Fruit fly (Drosophila melanogaster): Measurements from ENCODE around the gene mthl5.
A peak's percentile ranks its signal among the peaks of the same experiment; 100 is the strongest.

Gene mthl5

DNA sequence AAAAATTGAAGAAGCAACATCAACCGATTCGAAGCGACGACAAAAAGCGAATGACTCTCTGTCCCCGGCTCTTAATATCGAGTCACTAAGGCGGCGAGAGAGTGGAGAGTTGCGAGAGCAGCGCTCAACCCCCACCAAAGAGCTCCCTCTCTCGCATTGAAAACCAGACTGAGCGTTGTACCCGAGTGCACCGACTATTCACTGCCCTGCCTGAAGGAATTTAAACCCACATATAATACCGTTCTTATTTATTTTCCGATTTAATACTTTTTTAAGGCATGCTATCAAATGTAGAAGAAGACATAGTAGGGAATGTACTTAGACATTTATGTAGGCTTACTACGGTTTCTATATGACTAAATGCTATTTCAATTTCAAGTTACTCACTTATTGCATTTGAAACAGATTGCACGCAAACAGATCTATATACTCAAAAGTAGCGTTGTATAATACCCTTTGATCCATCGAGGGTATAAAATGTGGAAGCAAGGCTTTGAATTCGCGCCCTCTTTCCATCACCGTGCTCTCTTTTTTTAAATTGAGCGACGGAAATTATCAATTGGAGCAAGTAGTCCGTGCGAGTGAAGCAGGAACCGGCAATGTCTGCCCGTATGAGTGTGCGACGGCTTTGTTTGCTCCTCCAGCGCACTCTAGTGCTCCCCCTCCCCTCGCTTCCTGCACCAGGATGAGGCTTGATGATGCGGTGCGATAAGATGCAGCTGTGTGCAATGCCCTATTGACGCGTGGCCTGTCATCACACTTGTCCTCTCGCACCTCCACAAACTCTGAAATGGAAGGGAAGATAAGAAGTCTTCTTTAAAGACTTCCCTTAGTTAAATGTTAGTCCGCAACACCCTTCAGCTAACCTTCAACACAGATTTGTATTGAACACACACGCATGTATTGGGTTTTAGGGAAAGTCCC lies at the start of gene mthl5 (continued):
- peak; percentile 54 for TF ChIP-seq CG18476 (GFP tag; optimal IDR thresholded peaks at IDR 0.05)
- TF ChIP-seq sqz (GFP tag; optimal IDR thresholded peaks at IDR 0.05) = no peak
- TF ChIP-seq Ets97D (GFP tag; optimal IDR thresholded peaks at IDR 0.05) = peak; percentile 31
- no peak for TF ChIP-seq unc-4 (GFP tag; IDR thresholded peaks at IDR 0.05; ENCODE audit: partially characterized antibody)
- TF ChIP-seq ac (GFP tag; optimal IDR thresholded peaks at IDR 0.05) = peak; percentile 31
- no peak for TF ChIP-seq CG11085 (GFP tag; IDR thresholded peaks at IDR 0.05)
- peak; percentile 62; the same call in 1 of the 2 replicates for TF ChIP-seq dan (GFP tag; IDR thresholded peaks at IDR 0.05)
- peak; percentile 74 for TF ChIP-seq nom (GFP tag; optimal IDR thresholded peaks at IDR 0.05)
- TF ChIP-seq D19A (tag; optimal IDR thresholded peaks at IDR 0.05) = peak; percentile 100
- 0 out of 2 replicates have a peak, but pooled peaks have one; percentile 32 for TF ChIP-seq dimm (GFP tag; IDR thresholded peaks at IDR 0.05)
- TF ChIP-seq aop (GFP tag; IDR thresholded peaks at IDR 0.05) = 0 out of 2 replicates have a peak, but pooled peaks have one; percentile 12
- TF ChIP-seq CG1024 (GFP tag; IDR thresholded peaks at IDR 0.05) = peak; percentile 40; the same call in 1 of the 2 replicates
- TF ChIP-seq CG11247 (GFP tag; IDR thresholded peaks at IDR 0.05) = peak; percentile 48
- TF ChIP-seq gem (tag; optimal IDR thresholded peaks at IDR 0.05) = peak; percentile 90
- TF ChIP-seq Rfx (GFP tag; IDR thresholded peaks at IDR 0.05) = peak; percentile 68
- TF ChIP-seq kay (GFP tag; optimal IDR thresholded peaks at IDR 0.05) = peak; percentile 20
- no peak for TF ChIP-seq exex (tag; optimal IDR thresholded peaks at IDR 0.05)
- peak; percentile 70 for TF ChIP-seq salm (tag; optimal IDR thresholded peaks at IDR 0.05)
- TF ChIP-seq crol (GFP tag; IDR thresholded peaks at IDR 0.05) = peak; percentile 10; the same call in 1 of the 2 replicates
- TF ChIP-seq CG10543 (GFP tag; optimal IDR thresholded peaks at IDR 0.05) = no peak
- TF ChIP-seq mld (GFP tag; IDR thresholded peaks at IDR 0.05; ENCODE audit: partially characterized antibody) = no peak
- TF ChIP-seq pho (GFP tag; optimal IDR thresholded peaks at IDR 0.05) = peak; percentile 51
- TF ChIP-seq kah (GFP tag; optimal IDR thresholded peaks at IDR 0.05) = peak; percentile 55
- TF ChIP-seq Spps (tag; optimal IDR thresholded peaks at IDR 0.05) = peak; percentile 71
- TF ChIP-seq CG10366 (GFP tag; IDR thresholded peaks at IDR 0.05) = peak; percentile 77
- no peak for TF ChIP-seq sima (GFP tag; optimal IDR thresholded peaks at IDR 0.05)
- TF ChIP-seq HHEX (GFP tag; optimal IDR thresholded peaks at IDR 0.05) = peak; percentile 78
- TF ChIP-seq CG2120 (GFP tag; optimal IDR thresholded peaks at IDR 0.05) = peak; percentile 81
- TF ChIP-seq CG8359 (GFP tag; optimal IDR thresholded peaks at IDR 0.05; ENCODE audit: borderline replicate concordance) = peak; percentile 69
- TF ChIP-seq CG12659 (GFP tag; optimal IDR thresholded peaks at IDR 0.05) = peak; percentile 73
- TF ChIP-seq Hr39 (optimal IDR thresholded peaks at IDR 0.05) = no peak
- peak; percentile 66 for TF ChIP-seq fu2 (GFP tag; optimal IDR thresholded peaks at IDR 0.05)
- TF ChIP-seq Sry-δ (GFP tag; optimal IDR thresholded peaks at IDR 0.05) = peak; percentile 27
- TF ChIP-seq CG15269 (tag; optimal IDR thresholded peaks at IDR 0.05) = peak; percentile 78
- no peak for TF ChIP-seq CG7928 (GFP tag; optimal IDR thresholded peaks at IDR 0.05)
- no peak for TF ChIP-seq Poxn (GFP tag; IDR thresholded peaks at IDR 0.05)
- TF ChIP-seq CG12744 (GFP tag; optimal IDR thresholded peaks at IDR 0.05) = peak; percentile 32
- TF ChIP-seq CG12769 (tag; optimal IDR thresholded peaks at IDR 0.05) = peak; percentile 74
- TF ChIP-seq slou (GFP tag; optimal IDR thresholded peaks at IDR 0.05) = peak; percentile 61
- no peak for TF ChIP-seq sc (optimal IDR thresholded peaks at IDR 0.05)
- peak; percentile 52 for TF ChIP-seq sc (GFP tag; optimal IDR thresholded peaks at IDR 0.05)
- TF ChIP-seq Med (GFP tag) = peak; percentile 96
- TF ChIP-seq CG10274 (GFP tag; optimal IDR thresholded peaks at IDR 0.05) = peak; percentile 82
- TF ChIP-seq CG17359 (tag; optimal IDR thresholded peaks at IDR 0.05) = peak; percentile 76
- peak; percentile 81 for TF ChIP-seq Hr3 (GFP tag; optimal IDR thresholded peaks at IDR 0.05)
- peak; percentile 41 for TF ChIP-seq CG15011 (GFP tag; optimal IDR thresholded peaks at IDR 0.05)
- peak; percentile 44 for TF ChIP-seq Hmx (GFP tag; optimal IDR thresholded peaks at IDR 0.05)
- TF ChIP-seq CG11696 (GFP tag; IDR thresholded peaks at IDR 0.05) = no peak
- peak; percentile 59 for TF ChIP-seq Asciz (GFP tag; optimal IDR thresholded peaks at IDR 0.05)

Measured in whole organism, embryonic.